Worm (Caenorhabditis elegans): ENCODE data around the gene C34F6.9.

C34F6.9 gene

ce11 chrX:11252429-11252828 lies 30.0 kb upstream of the C34F6.9 start:
- TF ChIP-seq ama-1 (optimal IDR thresholded peaks at IDR 0.05) (no peak), R02D3.7 (tag; optimal IDR thresholded peaks at IDR 0.05) (no peak), elt-2 (tag; optimal IDR thresholded peaks at IDR 0.05) (peak; percentile 26), mml-1 (tag; optimal IDR thresholded peaks at IDR 0.05) (no peak), lsy-12 (tag; optimal IDR thresholded peaks at IDR 0.05) (no peak), unc-62 (GFP tag; optimal IDR thresholded peaks at IDR 0.05) (no peak), sea-2 (GFP tag; optimal IDR thresholded peaks at IDR 0.05) (no peak), nhr-25 (tag; optimal IDR thresholded peaks at IDR 0.05) (peak; percentile 43), aly-2 (tag; optimal IDR thresholded peaks at IDR 0.05) (no peak), fos-1 (tag; optimal IDR thresholded peaks at IDR 0.05) (no peak), mdl-1 (tag; optimal IDR thresholded peaks at IDR 0.05) (no peak), ceh-9 (tag; optimal IDR thresholded peaks at IDR 0.05) (no peak), zag-1 (tag; optimal IDR thresholded peaks at IDR 0.05) (no peak), ceh-16 (tag; optimal IDR thresholded peaks at IDR 0.05) (no peak), snpc-4 (tag; optimal IDR thresholded peaks at IDR 0.05) (no peak), elt-1 (tag; optimal IDR thresholded peaks at IDR 0.05) (no peak), egl-27 (tag; optimal IDR thresholded peaks at IDR 0.05) (no peak), ztf-4 (tag; optimal IDR thresholded peaks at IDR 0.05) (no peak), pqm-1 (tag; optimal IDR thresholded peaks at IDR 0.05) (peak; percentile 51), ceh-82 (tag; optimal IDR thresholded peaks at IDR 0.05) (no peak), unc-39 (tag; optimal IDR thresholded peaks at IDR 0.05) (no peak), pha-4 (tag; optimal IDR thresholded peaks at IDR 0.05) (peak; percentile 31), ceh-28 (tag; optimal IDR thresholded peaks at IDR 0.05) (no peak), ztf-11 (tag; optimal IDR thresholded peaks at IDR 0.05) (no peak), jun-1 (tag; optimal IDR thresholded peaks at IDR 0.05) (no peak), ZK546.5 (tag; optimal IDR thresholded peaks at IDR 0.05) (no peak), fkh-2 (tag; optimal IDR thresholded peaks at IDR 0.05) (no peak), tbx-2 (tag; optimal IDR thresholded peaks at IDR 0.05) (peak; percentile 27), nhr-12 (tag; optimal IDR thresholded peaks at IDR 0.05) (no peak), elt-3 (tag; optimal IDR thresholded peaks at IDR 0.05) (no peak), hmg-11 (tag; optimal IDR thresholded peaks at IDR 0.05) (peak; percentile 68), lin-39 (tag; optimal IDR thresholded peaks at IDR 0.05) (peak; percentile 79), lin-15B (tag; optimal IDR thresholded peaks at IDR 0.05) (no peak), eor-1 (tag; optimal IDR thresholded peaks at IDR 0.05) (no peak), nfya-1 (tag; optimal IDR thresholded peaks at IDR 0.05; ENCODE audit: insufficient read depth) (peak; percentile 57), nhr-67 (tag; optimal IDR thresholded peaks at IDR 0.05) (no peak), nhr-237 (tag; optimal IDR thresholded peaks at IDR 0.05) (no peak), nhr-23 (tag; optimal IDR thresholded peaks at IDR 0.05) (no peak), nhr-77 (tag; optimal IDR thresholded peaks at IDR 0.05) (no peak), nhr-28 (tag; optimal IDR thresholded peaks at IDR 0.05) (no peak), daf-12 (tag; optimal IDR thresholded peaks at IDR 0.05) (no peak), egl-5 (tag; optimal IDR thresholded peaks at IDR 0.05) (no peak), nhr-76 (tag; optimal IDR thresholded peaks at IDR 0.05) (no peak), nhr-43 (tag; optimal IDR thresholded peaks at IDR 0.05; ENCODE audit: poor library complexity, severe bottlenecking) (peak; percentile 70), nhr-11 (tag; optimal IDR thresholded peaks at IDR 0.05) (no peak), fkh-10 (GFP tag; optimal IDR thresholded peaks at IDR 0.05) (no peak), skn-1 (tag; optimal IDR thresholded peaks at IDR 0.05) (no peak)

- TF ChIP-seq nhr-23 (tag; optimal IDR thresholded peaks at IDR 0.05) (no peak), elt-2 (tag; optimal IDR thresholded peaks at IDR 0.05) (peak; percentile 21), pqm-1 (tag; optimal IDR thresholded peaks at IDR 0.05) (peak; percentile 8)
These were observed 29.5 kb upstream of the C34F6.9 start for ce11 chrX:11251928-11252327.

All from whole organism, L3 larva.